Worm (Caenorhabditis elegans) whole organism, L3 larva: ENCODE results near the gene cpl-1.

Source experiments
- ama-1 ChIP-seq: fragments of 150-350 bp; optimal IDR thresholded peaks from 2 replicates; lab custom pipeline; 2018
- ceh-28 ChIP-seq: fragments of 150-350 bp; optimal IDR thresholded peaks from 2 replicates; lab custom pipeline; 2014; ENCODE audit warnings: missing biosample characterization, missing genetic modification reagents, missing genetic modification characterization
- elt-1 ChIP-seq: fragments of 150-350 bp; optimal IDR thresholded peaks from 2 replicates; lab custom pipeline; 2014; ENCODE audit warnings: missing biosample characterization, missing genetic modification characterization
- elt-2 ChIP-seq: sonication (generic microtip); optimal IDR thresholded peaks from 2 replicates; lab custom pipeline; 2016; ENCODE audit warnings: missing genetic modification reagents, mild to moderate bottlenecking, missing genetic modification characterization, missing compliant biosample characterization
- hmg-11 ChIP-seq: sonication (generic microtip); optimal IDR thresholded peaks from 2 replicates; lab custom pipeline; 2016; ENCODE audit warnings: missing genetic modification characterization, missing compliant biosample characterization
- lin-15B ChIP-seq: fragments of 150-350 bp; optimal IDR thresholded peaks from 2 replicates; lab custom pipeline; 2014; ENCODE audit warnings: missing biosample characterization, missing genetic modification characterization
- lin-39 ChIP-seq: fragments of 150-350 bp; optimal IDR thresholded peaks from 2 replicates; lab custom pipeline; 2018; ENCODE audit warnings: missing biosample characterization, missing genetic modification reagents, missing genetic modification characterization
- lsy-12 ChIP-seq: sonication (generic microtip); optimal IDR thresholded peaks from 2 replicates; lab custom pipeline; 2016; ENCODE audit warnings: mild to moderate bottlenecking, missing genetic modification characterization, missing compliant biosample characterization
- mdl-1 ChIP-seq: fragments of 150-350 bp; optimal IDR thresholded peaks from 2 replicates; lab custom pipeline; 2014; ENCODE audit warnings: missing biosample characterization, missing genetic modification characterization
- nhr-25 ChIP-seq: sonication (generic microtip); optimal IDR thresholded peaks from 2 replicates; lab custom pipeline; 2017; ENCODE audit warnings: missing biosample characterization, missing genetic modification characterization
- nhr-43 ChIP-seq: sonication (generic microtip); optimal IDR thresholded peaks from 2 replicates; lab custom pipeline; 2016; ENCODE audit warnings: mild to moderate bottlenecking, missing genetic modification characterization, missing compliant biosample characterization; ENCODE audit not compliant: poor library complexity, severe bottlenecking
- skn-1 ChIP-seq: fragments of 150-350 bp; optimal IDR thresholded peaks from 2 replicates; lab custom pipeline; 2014; ENCODE audit warnings: missing biosample characterization, missing genetic modification characterization

DNA sequence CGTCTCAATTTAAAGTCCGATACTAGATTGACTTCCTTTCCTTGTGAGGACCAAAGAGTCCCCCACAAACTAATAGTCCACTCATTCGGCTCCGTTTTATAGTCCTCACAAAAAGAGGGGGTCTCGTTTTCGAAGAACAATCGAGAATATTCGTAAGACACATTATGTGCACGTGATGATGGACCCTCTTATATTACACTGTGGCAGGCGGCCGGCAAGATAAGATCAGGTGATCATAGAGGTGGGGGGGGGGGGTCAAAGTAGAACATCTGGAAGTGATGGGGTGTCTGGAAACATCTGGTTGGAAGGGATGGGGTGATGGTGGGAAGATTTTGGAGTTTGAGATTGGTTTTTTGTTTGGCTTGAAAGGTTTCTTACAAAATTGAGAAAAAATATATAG is 3.3 kb upstream of the cpl-1 start:
- TF ChIP-seq mdl-1 (tag; lab: Kevin White, UChicago) (no peak), skn-1 (tag; lab: Kevin White, UChicago) (no peak), lin-15B (tag; lab: Kevin White, UChicago) (no peak), lin-39 (tag; lab: Kevin White, UChicago) (no peak), nhr-25 (tag; lab: Kevin White, UChicago) (no peak), lsy-12 (no peak), ceh-28 (tag; lab: Kevin White, UChicago) (no peak), hmg-11 (tag; lab: Kevin White, UChicago) (no peak), nhr-43 (no peak), elt-1 (no peak), ama-1 (lab: Kevin White, UChicago) (no peak), elt-2 (tag; lab: Kevin White, UChicago) (no peak)
